Fruit fly (Drosophila melanogaster) whole organism, prepupa: ENCODE results near the gene colt.

Experiments
- CG10669 ChIP-seq: fragments of 200-800 bp; sonication (Bioruptor generic); optimal IDR thresholded peaks from 3 replicates; lab custom pipeline; 2018; ENCODE audit warnings: missing biosample characterization, mild to moderate bottlenecking, missing genetic modification characterization, moderate library complexity
- CG11294 ChIP-seq: fragments of 200-800 bp; sonication (Bioruptor generic); IDR thresholded peaks from 2 replicates; pipeline ENCODE4 v1.3.6; 2022; ENCODE audit warnings: missing biosample characterization, missing genetic modification characterization
- CG11902 ChIP-seq: fragments of 200-800 bp; sonication (Bioruptor generic); optimal IDR thresholded peaks from 3 replicates; lab custom pipeline; 2016; ENCODE audit warnings: missing biosample characterization, missing genetic modification characterization
- CG15336 ChIP-seq: fragments of 200-800 bp; sonication (Bioruptor generic); IDR thresholded peaks from 2 replicates; pipeline ENCODE4 v1.3.6; 2022; ENCODE audit warnings: missing biosample characterization, missing genetic modification characterization
- CG1621 ChIP-seq: fragments of 200-800 bp; sonication (Bioruptor generic); optimal IDR thresholded peaks from 3 replicates; lab custom pipeline; 2018; ENCODE audit warnings: missing biosample characterization, mild to moderate bottlenecking, missing genetic modification characterization
- CG31627 ChIP-seq: fragments of 200-800 bp; sonication (Bioruptor generic); optimal IDR thresholded peaks from 3 replicates; lab custom pipeline; 2016; ENCODE audit warnings: missing biosample characterization, missing genetic modification characterization
- CG3919 ChIP-seq: fragments of 200-800 bp; sonication (Bioruptor generic); optimal IDR thresholded peaks from 3 replicates; lab custom pipeline; 2016; ENCODE audit warnings: missing biosample characterization, missing genetic modification characterization
- CG6163 ChIP-seq: fragments of 200-800 bp; sonication (Bioruptor generic); IDR thresholded peaks from 3 replicates; pipeline ENCODE4 v1.3.6; 2022; ENCODE audit warnings: missing biosample characterization, missing genetic modification characterization
- CG6792 ChIP-seq: fragments of 200-800 bp; sonication (Bioruptor generic); optimal IDR thresholded peaks from 3 replicates; lab custom pipeline; 2016; ENCODE audit warnings: missing biosample characterization, missing genetic modification characterization
- CG6808 ChIP-seq: fragments of 200-800 bp; sonication (Bioruptor generic); optimal IDR thresholded peaks from 3 replicates; lab custom pipeline; 2017; ENCODE audit warnings: missing biosample characterization, missing genetic modification characterization, mild to moderate bottlenecking, moderate library complexity, missing genetic modification reagents
- CG6854 ChIP-seq: fragments of 200-800 bp; sonication (Bioruptor generic); optimal IDR thresholded peaks from 2 replicates; lab custom pipeline; 2017; ENCODE audit warnings: missing biosample characterization, mild to moderate bottlenecking, missing genetic modification characterization
- CG7368 ChIP-seq: fragments of 200-800 bp; sonication (Bioruptor generic); optimal IDR thresholded peaks from 3 replicates; lab custom pipeline; 2016; ENCODE audit warnings: missing biosample characterization, missing genetic modification characterization
- Eip78C ChIP-seq: fragments of 200-800 bp; sonication (Bioruptor generic); peaks from one replicate; lab custom pipeline; 2016; ENCODE audit warnings: missing biosample characterization, missing genetic modification characterization
- Eip93F ChIP-seq: fragments of 200-800 bp; sonication (Bioruptor generic); optimal IDR thresholded peaks from 2 replicates; lab custom pipeline; 2016; ENCODE audit warnings: missing biosample characterization, mild to moderate bottlenecking, missing genetic modification characterization
- Ets21C ChIP-seq: fragments of 200-800 bp; sonication (Bioruptor generic); optimal IDR thresholded peaks from 3 replicates; lab custom pipeline; 2016; ENCODE audit warnings: missing biosample characterization, missing genetic modification characterization
- Gug ChIP-seq: fragments of 200-800 bp; sonication (Bioruptor generic); IDR thresholded peaks from 2 replicates; pipeline ENCODE4 v1.3.6; 2022; ENCODE audit warnings: missing biosample characterization, missing genetic modification characterization
- Hr39 ChIP-seq: fragments of 200-800 bp; sonication (Bioruptor generic); optimal IDR thresholded peaks from 2 replicates; lab custom pipeline; 2016; ENCODE audit warnings: missing biosample characterization, missing genetic modification characterization
- Hr4 ChIP-seq: fragments of 200-800 bp; sonication (Bioruptor generic); optimal IDR thresholded peaks from 3 replicates; lab custom pipeline; 2016; ENCODE audit warnings: missing biosample characterization, missing genetic modification characterization
- Lpt ChIP-seq: fragments of 200-800 bp; sonication (Bioruptor generic); optimal IDR thresholded peaks from 3 replicates; lab custom pipeline; 2016; ENCODE audit warnings: missing biosample characterization, missing genetic modification characterization
- Sox102F ChIP-seq: fragments of 200-800 bp; sonication (Bioruptor generic); optimal IDR thresholded peaks from 2 replicates; lab custom pipeline; 2016; ENCODE audit warnings: missing biosample characterization, mild to moderate bottlenecking, missing genetic modification characterization
- Sox14 ChIP-seq: fragments of 200-800 bp; sonication (Bioruptor generic); optimal IDR thresholded peaks from 3 replicates; lab custom pipeline; 2016; ENCODE audit warnings: missing biosample characterization, missing genetic modification characterization
- Sox15 ChIP-seq: fragments of 200-800 bp; sonication (Bioruptor generic); optimal IDR thresholded peaks from 3 replicates; lab custom pipeline; 2016; ENCODE audit warnings: missing biosample characterization, missing genetic modification characterization
- cyc ChIP-seq: fragments of 200-800 bp; sonication (Bioruptor generic); optimal IDR thresholded peaks from 3 replicates; lab custom pipeline; 2016; ENCODE audit warnings: missing biosample characterization, missing genetic modification characterization
- dsx ChIP-seq: fragments of 200-800 bp; optimal IDR thresholded peaks from 3 replicates; lab custom pipeline; 2019; ENCODE audit warnings: missing biosample characterization, mild to moderate bottlenecking, missing genetic modification characterization, moderate library complexity; ENCODE audit not compliant: poor library complexity, severe bottlenecking
- eg ChIP-seq: fragments of 200-800 bp; sonication (Bioruptor generic); IDR thresholded peaks from 3 replicates; pipeline ENCODE4 v1.3.6; 2022; ENCODE audit warnings: missing biosample characterization, missing genetic modification characterization
- net ChIP-seq: fragments of 200-800 bp; sonication (Bioruptor generic); optimal IDR thresholded peaks from 3 replicates; lab custom pipeline; 2016; ENCODE audit warnings: missing biosample characterization, missing genetic modification characterization
- pdm3 ChIP-seq: fragments of 200-800 bp; sonication (Bioruptor generic); optimal IDR thresholded peaks from 3 replicates; lab custom pipeline; 2016; ENCODE audit warnings: missing biosample characterization, missing genetic modification characterization
- spab ChIP-seq: fragments of 200-800 bp; sonication (Bioruptor generic); optimal IDR thresholded peaks from 2 replicates; lab custom pipeline; 2017; ENCODE audit warnings: missing biosample characterization, mild to moderate bottlenecking, missing genetic modification characterization, missing genetic modification reagents
- ss ChIP-seq, 2 experiments: fragments of 200-800 bp; sonication (Bioruptor generic); optimal IDR thresholded peaks; 2 replicates in 1 of 2; 3 replicates in 1 of 2; lab custom pipeline; 2017 to 2018; ENCODE audit warnings: mild to moderate bottlenecking in 2 of 2, missing biosample characterization in 2 of 2, missing genetic modification characterization in 2 of 2, moderate library complexity in 1 of 2
- svp ChIP-seq: fragments of 200-800 bp; sonication (Bioruptor generic); peaks from one replicate; lab custom pipeline; 2016; ENCODE audit warnings: missing biosample characterization, missing genetic modification characterization
- topi ChIP-seq: fragments of 200-800 bp; sonication (Bioruptor generic); optimal IDR thresholded peaks from 3 replicates; lab custom pipeline; 2016; ENCODE audit warnings: missing biosample characterization, missing genetic modification characterization
- vri ChIP-seq: fragments of 200-800 bp; sonication (Bioruptor generic); optimal IDR thresholded peaks from 3 replicates; lab custom pipeline; 2016; ENCODE audit warnings: missing biosample characterization, mild to moderate bottlenecking, missing genetic modification characterization

colt gene

dm6 chr2L:2800956-2801776 lies 31.3 kb upstream of the colt start:
- no peak for TF ChIP-seq topi (GFP tag; lab: Kevin White, UChicago)
- peak; percentile 91 for TF ChIP-seq svp (GFP tag; lab: Kevin White, UChicago)

DNA sequence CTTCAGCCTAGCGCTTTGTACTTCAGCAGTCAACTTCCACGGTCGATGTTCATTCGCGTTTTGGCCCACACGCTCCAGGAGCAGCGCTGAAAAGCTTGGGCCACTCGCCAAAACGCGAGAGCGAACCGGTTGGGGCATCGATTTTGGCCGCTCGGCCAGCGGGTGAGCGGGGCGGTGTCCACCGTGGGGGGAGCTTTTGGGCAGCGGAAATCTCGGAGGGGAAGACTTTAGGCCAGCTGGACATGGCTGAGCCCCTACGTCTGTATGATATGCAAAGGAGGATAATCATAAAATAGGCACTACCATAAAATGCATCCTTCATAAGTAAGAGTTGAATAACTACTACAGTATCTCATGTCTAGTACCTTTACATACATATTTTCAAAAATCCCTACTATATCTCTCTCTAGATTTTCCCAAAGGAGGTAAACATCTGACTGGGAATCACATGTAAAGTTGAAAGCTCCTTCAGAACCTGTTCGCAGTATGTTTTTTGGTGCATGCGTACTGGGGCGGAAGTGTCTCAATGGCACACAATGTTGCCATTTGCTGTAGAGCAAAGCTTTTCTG lies 30.1 kb upstream of the colt start, which contains the start of gene Syt1:
Gene Syt1 (minus strand): TSS at position 71 of the 570 bp plus-strand sequence.
- TF ChIP-seq CG10669 (GFP tag; lab: Kevin White, UChicago) (no peak), Hr39 (GFP tag; lab: Kevin White, UChicago) (no peak), Hr4 (peak; percentile 8), dsx (GFP tag; lab: Kevin White, UChicago) (peak; percentile 28), svp (GFP tag; lab: Kevin White, UChicago) (peak; percentile 28), CG6163 (GFP tag; lab: Robert Waterston, UW) (peak; percentile 51; the same call in 1 of the 3 replicates), CG15336 (GFP tag; lab: Robert Waterston, UW) (peak; percentile 18; the same call in 1 of the 2 replicates), eg (0 out of 3 replicates have a peak, but pooled peaks have one; percentile 13), spab (GFP tag; lab: Kevin White, UChicago) (no peak), Eip78C (GFP tag; lab: Kevin White, UChicago) (peak; percentile 66), Ets21C (GFP tag; lab: Kevin White, UChicago) (no peak), Sox15 (no peak)

DNA sequence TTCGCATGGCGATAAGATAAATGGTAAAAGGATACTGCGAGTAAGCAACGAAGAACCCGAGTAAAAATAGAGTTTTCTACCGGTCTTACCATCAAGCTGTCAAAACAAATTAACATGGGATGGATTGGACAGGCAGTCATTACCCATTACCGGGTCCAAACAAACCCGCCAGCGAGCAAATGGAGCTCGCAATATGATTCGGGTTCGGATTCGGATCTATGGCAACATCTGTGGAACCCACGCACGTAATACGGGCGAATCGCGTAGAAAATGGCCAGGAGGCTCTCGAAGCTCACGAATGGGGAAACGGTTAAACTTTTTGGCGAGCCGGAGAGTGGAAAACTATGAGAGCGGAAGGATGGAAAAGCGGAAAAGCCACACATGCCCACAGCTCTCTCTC lies 27.3 kb upstream of the colt start:
- no peak for TF ChIP-seq Eip93F
- no peak for TF ChIP-seq CG6854 (GFP tag; lab: Kevin White, UChicago)
- TF ChIP-seq pdm3 (GFP tag; lab: Kevin White, UChicago) = no peak
- no peak for TF ChIP-seq vri
- no peak for TF ChIP-seq Ets21C (GFP tag; lab: Kevin White, UChicago)
- TF ChIP-seq CG1621 (tag; lab: Kevin White, UChicago) = no peak
- TF ChIP-seq spab (GFP tag; lab: Kevin White, UChicago) = no peak
- no peak for TF ChIP-seq Eip78C (GFP tag; lab: Kevin White, UChicago)
- TF ChIP-seq dsx (GFP tag; lab: Kevin White, UChicago) = no peak
- TF ChIP-seq svp (GFP tag; lab: Kevin White, UChicago) = no peak
- TF ChIP-seq CG31627 (GFP tag; lab: Kevin White, UChicago) = no peak
- TF ChIP-seq, all 60 proteins: peak for 0

- TF ChIP-seq cyc = no peak
- no peak for TF ChIP-seq CG11294 (GFP tag; lab: Robert Waterston, UW)
- no peak for TF ChIP-seq vri
- no peak for TF ChIP-seq CG6792 (GFP tag; lab: Kevin White, UChicago)
- TF ChIP-seq Gug (GFP tag; lab: Robert Waterston, UW) = no peak
- TF ChIP-seq Lpt (GFP tag; lab: Kevin White, UChicago) = no peak
- TF ChIP-seq CG6808 (GFP tag; lab: Kevin White, UChicago) = no peak
- no peak for TF ChIP-seq dsx (GFP tag; lab: Kevin White, UChicago)
- no peak for TF ChIP-seq CG10669 (GFP tag; lab: Kevin White, UChicago)
- TF ChIP-seq CG7368 (GFP tag; lab: Kevin White, UChicago) = no peak
- TF ChIP-seq Sox102F (GFP tag; lab: Kevin White, UChicago) = no peak
- TF ChIP-seq Sox14 (GFP tag; lab: Kevin White, UChicago) = no peak
- no peak for TF ChIP-seq net (GFP tag; lab: Kevin White, UChicago)
- no peak for TF ChIP-seq CG6163 (GFP tag; lab: Robert Waterston, UW)
- TF ChIP-seq ss (GFP tag; optimal IDR thresholded peaks at IDR 0.05; lab: Kevin White, UChicago) = no peak
- no peak for TF ChIP-seq CG3919
- no peak for TF ChIP-seq CG11902
- no peak for TF ChIP-seq svp (GFP tag; lab: Kevin White, UChicago)
- no peak for TF ChIP-seq Hr4
Measured at dm6 chr2L:2782790-2783189, 12.9 kb upstream of the colt start.
